Worm (Caenorhabditis elegans): ENCODE data around the gene grd-1.
A peak's percentile ranks its signal among the peaks of the same experiment; 100 is the strongest.

grd-1 gene

DNA sequence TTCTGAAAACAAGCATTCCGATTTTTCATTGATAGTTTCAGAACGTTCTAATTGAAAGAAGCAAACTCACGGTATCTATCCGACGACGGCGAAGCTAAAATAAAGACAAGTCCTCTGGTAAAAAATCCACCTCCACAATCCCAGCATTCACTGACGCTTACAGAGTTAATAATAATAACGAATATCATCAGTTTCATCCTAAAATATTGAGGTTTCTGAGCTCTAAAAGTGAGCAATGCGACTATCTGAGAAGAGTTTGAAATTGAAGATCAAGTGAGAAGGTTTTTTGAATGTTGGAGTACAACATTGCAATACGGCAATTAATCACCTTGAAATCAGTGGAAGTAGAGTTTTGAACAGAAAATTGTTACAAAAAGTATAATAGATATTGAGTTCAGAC lies 32.7 kb upstream of the grd-1 start, which contains the start of gene W04G3.12:
Gene W04G3.12, minus strand, starts transcription at position 311 of the 400 bp plus-strand sequence.
- TF ChIP-seq ZK337.2 (GFP tag; IDR thresholded peaks at IDR 0.05) (no peak), unc-62 (GFP tag; optimal IDR thresholded peaks at IDR 0.05 in 1 of 2) (peak in 1 of 2 experiments; percentile 94), unc-62 (tag; optimal IDR thresholded peaks at IDR 0.05) (no peak)

ce11 chrX:11078150-11078549 lies 31.1 kb upstream of the grd-1 start, which contains the start of gene W04G3.10:
TSS of gene W04G3.10 (minus strand) at chrX:11078250.
- TF ChIP-seq mep-1 (tag; optimal IDR thresholded peaks at IDR 0.05) (no peak), aha-1 (tag) (peak; percentile 34), F10B5.3 (tag; optimal IDR thresholded peaks at IDR 0.05) (no peak), gei-8 (GFP tag; optimal IDR thresholded peaks at IDR 0.05) (no peak), lin-38 (GFP tag; IDR thresholded peaks at IDR 0.05) (no peak), unc-62 (GFP tag; optimal IDR thresholded peaks at IDR 0.05 in 1 of 2) (no peak), unc-62 (tag; optimal IDR thresholded peaks at IDR 0.05) (no peak), nhr-11 (tag; optimal IDR thresholded peaks at IDR 0.05) (no peak)

DNA sequence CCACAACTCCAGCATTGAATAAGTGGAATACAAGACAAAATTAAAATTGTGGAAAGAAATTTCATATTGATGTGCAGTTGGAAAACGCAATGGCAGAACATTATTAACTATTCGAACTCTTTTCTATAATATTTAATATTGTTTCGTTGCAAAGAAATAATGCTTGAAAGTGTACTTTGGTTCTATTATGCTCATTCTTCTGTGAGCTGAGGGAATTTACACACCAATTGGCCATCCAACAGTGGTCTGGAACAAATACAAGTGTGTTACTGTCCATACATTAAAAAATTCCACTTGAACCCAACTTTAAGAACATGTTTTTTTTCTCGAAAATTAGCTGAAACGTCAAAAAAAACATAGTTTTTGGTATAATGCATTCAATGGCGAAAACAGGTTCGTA lies 29.6 kb upstream of the grd-1 start, which contains the start of gene W04G3.13:
Gene W04G3.13, minus strand, starts transcription at position 101 of the 400 bp plus-strand sequence.
- TF ChIP-seq daf-12 (tag; optimal IDR thresholded peaks at IDR 0.05): no peak
- no peak for TF ChIP-seq unc-62 (GFP tag; optimal IDR thresholded peaks at IDR 0.05 in 1 of 2)
- no peak for TF ChIP-seq unc-62 (tag; optimal IDR thresholded peaks at IDR 0.05)
- TF ChIP-seq ceh-20 (GFP tag; IDR thresholded peaks at IDR 0.05): no peak
- no peak for TF ChIP-seq zag-1 (tag; optimal IDR thresholded peaks at IDR 0.05)
- no peak for TF ChIP-seq aly-2 (tag; optimal IDR thresholded peaks at IDR 0.05)
- TF ChIP-seq mdl-1 (tag; optimal IDR thresholded peaks at IDR 0.05): no peak
- no peak for TF ChIP-seq Y75B8A.6 (GFP tag; IDR thresholded peaks at IDR 0.05)
- TF ChIP-seq lim-7 (GFP tag; IDR thresholded peaks at IDR 0.05): no peak
- no peak for TF ChIP-seq madf-5 (GFP tag; IDR thresholded peaks at IDR 0.05)
- no peak for TF ChIP-seq snpc-1.2 (GFP tag; IDR thresholded peaks at IDR 0.05)
- TF ChIP-seq daf-19 (GFP tag; conservative IDR thresholded peaks at IDR 0.05): no peak
- no peak for TF ChIP-seq nhr-111 (GFP tag; optimal IDR thresholded peaks at IDR 0.05)
- no peak for TF ChIP-seq mxl-3 (GFP tag; optimal IDR thresholded peaks at IDR 0.05)
- no peak for TF ChIP-seq dmd-8 (GFP tag; IDR thresholded peaks at IDR 0.05)
- TF ChIP-seq arid-1 (GFP tag; conservative IDR thresholded peaks at IDR 0.05): no peak
- no peak for TF ChIP-seq nhr-28 (tag; optimal IDR thresholded peaks at IDR 0.05)
- no peak for TF ChIP-seq unc-39 (tag; optimal IDR thresholded peaks at IDR 0.05)
- TF ChIP-seq pha-4 (GFP tag; IDR thresholded peaks at IDR 0.05): no peak
- TF ChIP-seq pha-4 (tag; optimal IDR thresholded peaks at IDR 0.05): no peak
- TF ChIP-seq php-3 (GFP tag; IDR thresholded peaks at IDR 0.05): no peak
- no peak for TF ChIP-seq ceh-44 (GFP tag; IDR thresholded peaks at IDR 0.05)

DNA sequence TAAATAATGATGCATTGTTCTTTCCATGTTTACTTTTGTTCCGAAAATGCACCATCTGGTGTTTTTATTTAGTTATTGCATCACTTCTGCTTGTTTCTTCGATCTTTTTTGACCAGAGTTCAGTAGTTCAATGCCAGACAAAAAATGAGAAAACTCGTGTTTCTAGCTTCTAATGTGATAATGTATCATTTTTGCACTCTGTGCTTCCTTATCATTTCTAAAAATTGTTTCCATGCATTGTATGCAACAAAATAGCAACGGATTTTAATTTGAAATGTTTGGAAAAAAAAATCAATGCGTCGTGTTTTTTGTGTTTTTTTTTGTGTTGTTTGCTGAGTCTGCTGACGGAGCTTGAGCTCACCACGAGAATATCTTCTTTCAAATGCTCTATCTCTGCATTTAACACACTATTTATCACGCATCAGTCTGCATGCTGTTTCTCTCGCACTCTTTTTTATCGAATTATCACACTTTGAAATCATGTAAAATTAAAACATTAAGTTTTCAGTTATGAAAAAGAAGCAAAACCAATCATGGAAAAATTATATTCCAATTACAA lies 29.0 kb upstream of the grd-1 start, which contains the start of gene sulp-7:
Gene sulp-7, plus strand, starts transcription at position 509 of the 559 bp plus-strand sequence.
- TF ChIP-seq lin-1 (GFP tag; IDR thresholded peaks at IDR 0.05) (no peak), rbr-2 (tag; optimal IDR thresholded peaks at IDR 0.05) (no peak), F26F4.8 (GFP tag; conservative IDR thresholded peaks at IDR 0.05) (no peak), hlh-30 (tag; optimal IDR thresholded peaks at IDR 0.05; ENCODE audit: insufficient read depth) (peak; percentile 65), daf-16 (GFP tag; optimal IDR thresholded peaks at IDR 0.05) (peak in 1 of 2 experiments; percentile 20), daf-16 (tag; optimal IDR thresholded peaks at IDR 0.05) (peak; percentile 44), hlh-11 (tag; optimal IDR thresholded peaks at IDR 0.05) (peak; percentile 11), pqm-1 (tag; optimal IDR thresholded peaks at IDR 0.05) (peak; percentile 33), zfp-2 (tag; optimal IDR thresholded peaks at IDR 0.05) (no peak), set-16 (GFP tag; IDR thresholded peaks at IDR 0.05) (no peak), nhr-28 (tag; optimal IDR thresholded peaks at IDR 0.05) (peak; percentile 44), cey-2 (tag; optimal IDR thresholded peaks at IDR 0.05; ENCODE audit: borderline replicate concordance, insufficient read depth) (no peak), ctbp-1 (GFP tag; IDR thresholded peaks at IDR 0.05) (no peak), lin-29 (GFP tag; IDR thresholded peaks at IDR 0.05) (no peak), nhr-42 (GFP tag; IDR thresholded peaks at IDR 0.05) (no peak), zip-2 (tag; optimal IDR thresholded peaks at IDR 0.05) (no peak), ama-1 (optimal IDR thresholded peaks at IDR 0.05) (no peak), mxl-3 (GFP tag; optimal IDR thresholded peaks at IDR 0.05) (peak; percentile 9), lin-15B (tag; optimal IDR thresholded peaks at IDR 0.05) (no peak)

Measured in whole organism, L4 larva.